Fruit fly (Drosophila melanogaster) whole organism, embryonic: Measurements from ENCODE around the gene Gdi.
A peak's percentile ranks its signal among the peaks of the same experiment; 100 is the strongest.

Experiments used
- ATbp ChIP-seq: fragments of 200-800 bp; sonication (Bioruptor generic); optimal IDR thresholded peaks from 2 replicates; lab custom pipeline; 2017; ENCODE audit warnings: missing biosample characterization, mild to moderate bottlenecking, missing genetic modification characterization, missing genetic modification reagents
- Antp ChIP-seq: fragments of 200-800 bp; sonication (Bioruptor generic); optimal IDR thresholded peaks from 3 replicates; lab custom pipeline; 2016; ENCODE audit warnings: missing biosample characterization, missing genetic modification characterization
- Awh ChIP-seq: fragments of 200-800 bp; sonication (Bioruptor generic); IDR thresholded peaks from 2 replicates; pipeline ENCODE4, ENCODE4 v1.3.6; 2022; ENCODE audit warnings: missing biosample characterization, missing genetic modification characterization
- B-H2 ChIP-seq: fragments of 200-800 bp; sonication (Bioruptor generic); optimal IDR thresholded peaks from 2 replicates; lab custom pipeline; 2018; ENCODE audit warnings: missing biosample characterization, mild to moderate bottlenecking, missing genetic modification characterization
- Bdp1 ChIP-seq: fragments of 200-800 bp; sonication (Bioruptor generic); optimal IDR thresholded peaks from 3 replicates; lab custom pipeline; 2016; ENCODE audit warnings: missing biosample characterization, missing genetic modification characterization
- CG12219 ChIP-seq: fragments of 200-800 bp; sonication (Bioruptor generic); optimal IDR thresholded peaks from 3 replicates; lab custom pipeline; 2018; ENCODE audit warnings: missing biosample characterization, mild to moderate bottlenecking, missing genetic modification characterization
- CG13775 ChIP-seq: fragments of 200-800 bp; sonication (Bioruptor generic); optimal IDR thresholded peaks from 3 replicates; lab custom pipeline; 2017; ENCODE audit warnings: missing biosample characterization, mild to moderate bottlenecking, missing genetic modification characterization
- CG14667 ChIP-seq: fragments of 200-800 bp; sonication (Bioruptor generic); IDR thresholded peaks from 2 replicates; pipeline ENCODE4 v1.3.6; 2022; ENCODE audit warnings: missing biosample characterization, missing genetic modification characterization
- CG15479 ChIP-seq: fragments of 200-800 bp; sonication (Bioruptor generic); optimal IDR thresholded peaks from 3 replicates; lab custom pipeline; 2019; ENCODE audit warnings: missing biosample characterization, mild to moderate bottlenecking, missing genetic modification characterization, moderate library complexity
- CG17361 ChIP-seq: fragments of 200-800 bp; sonication (Bioruptor generic); IDR thresholded peaks from 3 replicates; pipeline ENCODE4 v1.3.6; 2022; ENCODE audit warnings: missing biosample characterization, missing genetic modification characterization
- CG18764 ChIP-seq: fragments of 200-800 bp; sonication (Bioruptor generic); optimal IDR thresholded peaks from 3 replicates; lab custom pipeline; 2016; ENCODE audit warnings: missing biosample characterization, missing genetic modification characterization
- CG2120 ChIP-seq: fragments of 200-800 bp; sonication (Bioruptor generic); optimal IDR thresholded peaks from 3 replicates; lab custom pipeline; 2016; ENCODE audit warnings: missing biosample characterization, missing genetic modification characterization
- CG2129 ChIP-seq: fragments of 200-800 bp; sonication (Bioruptor generic); IDR thresholded peaks from 2 replicates; pipeline ENCODE4 v1.3.6; 2022; ENCODE audit warnings: missing biosample characterization, missing genetic modification characterization; ENCODE audit not compliant: partially characterized antibody
- CG2199 ChIP-seq: fragments of 200-800 bp; sonication (Bioruptor generic); IDR thresholded peaks from 3 replicates; pipeline ENCODE4 v1.3.6; 2022; ENCODE audit warnings: missing biosample characterization, missing genetic modification characterization
- CG3281 ChIP-seq: fragments of 200-800 bp; sonication (Bioruptor generic); optimal IDR thresholded peaks from 3 replicates; lab custom pipeline; 2017; ENCODE audit warnings: missing biosample characterization, mild to moderate bottlenecking, missing genetic modification characterization
- CG42726 ChIP-seq: fragments of 200-800 bp; sonication (Bioruptor generic); IDR thresholded peaks from 2 replicates; pipeline ENCODE4 v1.3.6; 2022; ENCODE audit warnings: missing biosample characterization, missing genetic modification characterization; ENCODE audit not compliant: partially characterized antibody
- CG6175 ChIP-seq: fragments of 200-800 bp; sonication (Bioruptor generic); IDR thresholded peaks from 3 replicates; pipeline ENCODE4 v1.3.6; 2022; ENCODE audit warnings: missing biosample characterization, missing genetic modification characterization
- CG6654 ChIP-seq: fragments of 200-800 bp; sonication (Bioruptor generic); optimal IDR thresholded peaks from 2 replicates; lab custom pipeline; 2017; ENCODE audit warnings: missing biosample characterization, mild to moderate bottlenecking, missing genetic modification characterization
- CG6765 ChIP-seq: fragments of 200-800 bp; sonication (Bioruptor generic); optimal IDR thresholded peaks from 3 replicates; lab custom pipeline; 2017; ENCODE audit warnings: missing biosample characterization, mild to moderate bottlenecking, missing genetic modification characterization
- CG6854 ChIP-seq: fragments of 200-800 bp; sonication (Bioruptor generic); optimal IDR thresholded peaks from 3 replicates; lab custom pipeline; 2017; ENCODE audit warnings: missing biosample characterization, mild to moderate bottlenecking, missing genetic modification characterization
- Camta ChIP-seq: fragments of 200-800 bp; sonication (Bioruptor generic); optimal IDR thresholded peaks from 2 replicates; lab custom pipeline; 2016; ENCODE audit warnings: missing biosample characterization, missing genetic modification characterization
- Chrac-16 ChIP-seq: fragments of 200-800 bp; sonication (Bioruptor generic); optimal IDR thresholded peaks from 3 replicates; lab custom pipeline; 2016; ENCODE audit warnings: missing biosample characterization, missing genetic modification characterization
- Ets65A ChIP-seq: fragments of 200-800 bp; sonication (Bioruptor generic); peaks from one replicate; lab custom pipeline; 2016; ENCODE audit warnings: missing biosample characterization, missing genetic modification characterization
- Hmx ChIP-seq: fragments of 200-800 bp; sonication (Bioruptor generic); optimal IDR thresholded peaks from 2 replicates; lab custom pipeline; 2016; ENCODE audit warnings: missing biosample characterization, missing genetic modification characterization
- Hr39 ChIP-seq: fragments of >200 bp; optimal IDR thresholded peaks from 2 replicates; lab custom pipeline; 2017
- Hr51 ChIP-seq, 2 experiments: fragments of 200-800 bp; sonication (Bioruptor generic); optimal IDR thresholded peaks; 2 replicates in 1 of 2; 3 replicates in 1 of 2; lab custom pipeline; 2016 to 2018; ENCODE audit warnings: missing biosample characterization in 2 of 2, missing genetic modification characterization in 2 of 2, mild to moderate bottlenecking in 1 of 2, moderate library complexity in 1 of 2
- MBD-R2 ChIP-seq: fragments of 200-800 bp; sonication (Bioruptor generic); IDR thresholded peaks from 2 replicates; pipeline ENCODE4 v1.3.6; 2022; ENCODE audit warnings: missing biosample characterization, missing genetic modification characterization
- Med ChIP-seq: fragments of 200-800 bp; sonication (Bioruptor generic); peaks from one replicate; lab custom pipeline; 2016; ENCODE audit warnings: missing biosample characterization, missing genetic modification characterization, mild to moderate bottlenecking, inconsistent platforms, moderate library complexity
- Mrtf ChIP-seq: fragments of 200-800 bp; sonication (Bioruptor generic); IDR thresholded peaks from 3 replicates; pipeline ENCODE4 v1.3.6; 2022; ENCODE audit warnings: missing biosample characterization, missing genetic modification characterization
- NC2β ChIP-seq: fragments of 200-800 bp; sonication (Bioruptor generic); optimal IDR thresholded peaks from 2 replicates; lab custom pipeline; 2016; ENCODE audit warnings: missing biosample characterization, missing genetic modification characterization
- TFAM ChIP-seq: fragments of 200-800 bp; sonication (Bioruptor generic); optimal IDR thresholded peaks from 2 replicates; lab custom pipeline; 2017; ENCODE audit warnings: missing biosample characterization, missing genetic modification characterization, inconsistent platforms
- YL-1 ChIP-seq: fragments of 200-800 bp; sonication (Bioruptor generic); optimal IDR thresholded peaks from 3 replicates; lab custom pipeline; 2017; ENCODE audit warnings: missing biosample characterization, mild to moderate bottlenecking, missing genetic modification characterization
- ab ChIP-seq: fragments of 200-800 bp; sonication (Bioruptor generic); optimal IDR thresholded peaks from 2 replicates; lab custom pipeline; 2016; ENCODE audit warnings: missing biosample characterization, missing genetic modification characterization
- chif ChIP-seq, 2 experiments: fragments of 200-800 bp; sonication (Bioruptor generic); optimal IDR thresholded peaks; 3 replicates each; lab custom pipeline; 2016; ENCODE audit warnings: missing biosample characterization in 2 of 2, missing genetic modification characterization in 2 of 2
- crp ChIP-seq, 2 experiments: fragments of 200-800 bp; sonication (Bioruptor generic); optimal IDR thresholded peaks; 2 replicates in 1 of 2; 3 replicates in 1 of 2; lab custom pipeline; 2017; ENCODE audit warnings: missing biosample characterization in 2 of 2, missing genetic modification characterization in 2 of 2, mild to moderate bottlenecking in 1 of 2, moderate library complexity in 1 of 2
- esg ChIP-seq: fragments of 200-800 bp; sonication (Bioruptor generic); conservative IDR thresholded peaks from 2 replicates; pipeline ENCODE4 v1.3.6; 2022; ENCODE audit warnings: missing biosample characterization, missing genetic modification characterization
- gcm ChIP-seq: fragments of 200-800 bp; sonication (Bioruptor generic); optimal IDR thresholded peaks from 2 replicates; lab custom pipeline; 2019; ENCODE audit warnings: missing biosample characterization, mild to moderate bottlenecking, missing genetic modification characterization, moderate library complexity
- ken ChIP-seq: fragments of 200-800 bp; sonication (Bioruptor generic); IDR thresholded peaks from 3 replicates; pipeline ENCODE4 v1.3.6; 2022; ENCODE audit warnings: missing biosample characterization, missing genetic modification characterization
- odd ChIP-seq: fragments of 200-800 bp; sonication (Bioruptor generic); optimal IDR thresholded peaks from 2 replicates; lab custom pipeline; 2017; ENCODE audit warnings: missing biosample characterization, mild to moderate bottlenecking, missing genetic modification characterization
- slp2 ChIP-seq: fragments of 200-800 bp; sonication (Bioruptor generic); optimal IDR thresholded peaks from 2 replicates; lab custom pipeline; 2016; ENCODE audit warnings: missing biosample characterization, missing genetic modification characterization
- sr ChIP-seq: fragments of 200-800 bp; sonication (Bioruptor generic); IDR thresholded peaks from 3 replicates; pipeline ENCODE4 v1.3.6; 2022; ENCODE audit warnings: missing biosample characterization, missing genetic modification characterization
- tup ChIP-seq: fragments of 200-800 bp; sonication (Bioruptor generic); optimal IDR thresholded peaks from 2 replicates; lab custom pipeline; 2016; ENCODE audit warnings: missing biosample characterization, mild to moderate bottlenecking, missing genetic modification characterization, moderate library complexity
- tx ChIP-seq: fragments of 200-800 bp; sonication (Bioruptor generic); optimal IDR thresholded peaks from 2 replicates; lab custom pipeline; 2016; ENCODE audit warnings: missing biosample characterization, missing genetic modification characterization
- vfl ChIP-seq: fragments of 200-800 bp; sonication (Bioruptor generic); optimal IDR thresholded peaks from 2 replicates; lab custom pipeline; 2016; ENCODE audit warnings: missing biosample characterization, missing genetic modification characterization

The Gdi gene

DNA sequence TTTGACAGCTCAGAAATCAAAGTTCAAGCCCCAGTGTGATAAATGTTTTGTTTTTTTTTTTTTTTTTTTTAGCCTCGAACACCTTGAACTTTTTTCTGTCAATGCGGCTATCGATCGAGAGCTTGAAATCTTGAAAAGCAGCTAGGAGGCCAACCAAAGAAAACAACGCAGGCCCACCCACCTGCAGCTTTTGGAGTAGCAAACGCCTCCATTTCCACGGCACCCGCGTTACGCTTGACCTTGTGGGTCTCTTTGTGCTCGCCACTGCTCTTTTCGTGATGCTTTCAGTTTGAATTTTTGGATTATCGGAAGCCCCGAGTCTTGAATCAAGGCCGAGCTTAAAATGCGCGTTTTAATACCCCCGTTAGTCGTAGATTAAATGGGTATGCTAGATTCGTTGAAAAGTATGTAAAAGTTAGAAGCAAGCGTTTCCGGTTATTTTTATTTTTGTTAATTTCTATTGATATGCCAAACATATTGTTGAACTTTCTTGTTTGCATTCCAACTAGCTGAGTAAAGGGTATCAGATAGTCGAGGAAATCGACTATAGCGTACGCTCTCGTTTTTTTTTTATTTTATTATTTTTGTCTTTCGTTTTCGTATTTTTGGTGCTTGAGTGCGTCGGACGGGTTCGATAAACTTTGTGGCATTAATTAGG, 8.2 kb upstream of the Gdi start (continued):
- TF ChIP-seq vfl (GFP tag; lab: Kevin White, UChicago) (no peak), CG2199 (GFP tag; lab: Robert Waterston, UW) (no peak), ken (GFP tag; lab: Robert Waterston, UW) (peak; percentile 73; the same call in 2 of the 3 replicates), sr (peak; percentile 43; the same call in 2 of the 3 replicates), Camta (peak; percentile 21), Hr51 (GFP tag; optimal IDR thresholded peaks at IDR 0.05; lab: Kevin White, UChicago) (peak; percentile 24 to 84), Ets65A (GFP tag; lab: Kevin White, UChicago) (no peak), tup (peak; percentile 26), gcm (GFP tag; lab: Kevin White, UChicago) (peak; percentile 70), Awh (GFP tag; lab: Robert Waterston, UW) (peak; percentile 78; the same call in 1 of the 2 replicates), B-H2 (GFP tag; lab: Kevin White, UChicago) (no peak), MBD-R2 (peak; percentile 53; the same call in 1 of the 2 replicates), Mrtf (GFP tag; lab: Robert Waterston, UW) (peak; percentile 69), slp2 (no peak), ATbp (GFP tag; lab: Kevin White, UChicago) (peak; percentile 75), Hr39 (lab: Kevin White, UChicago) (no peak), NC2β (GFP tag; lab: Kevin White, UChicago) (no peak), TFAM (GFP tag; lab: Kevin White, UChicago) (no peak), CG2120 (GFP tag; lab: Kevin White, UChicago) (peak; percentile 71), crp (GFP tag; optimal IDR thresholded peaks at IDR 0.05; lab: Kevin White, UChicago) (peak in 1 of 2 experiments; percentile 4), CG6854 (GFP tag; lab: Kevin White, UChicago) (peak; percentile 5), Chrac-16 (peak; percentile 62), CG17361 (peak; percentile 46; the same call in 1 of the 3 replicates), YL-1 (GFP tag; lab: Kevin White, UChicago) (peak; percentile 32), odd (GFP tag; lab: Kevin White, UChicago) (peak; percentile 68)

DNA sequence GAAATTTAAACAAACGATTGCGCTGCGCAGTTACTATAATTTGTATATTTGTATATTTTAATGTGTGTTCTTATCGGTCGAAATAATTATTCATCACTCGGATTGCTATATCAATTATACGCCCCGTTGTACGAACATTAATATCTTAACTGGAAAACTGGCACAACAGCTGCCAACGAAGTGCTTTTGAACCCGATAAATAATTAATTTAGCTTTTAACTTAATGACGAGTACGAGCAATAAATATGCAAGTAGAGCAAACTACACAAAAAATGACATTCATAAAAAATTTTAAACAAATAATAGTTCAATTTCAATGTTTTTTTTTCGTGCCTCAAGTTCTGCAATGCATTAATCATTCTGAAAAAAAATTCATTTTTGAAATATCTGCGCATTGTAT, 5.8 kb upstream of the Gdi start:
- TF ChIP-seq chif (GFP tag; optimal IDR thresholded peaks at IDR 0.05; lab: Kevin White, UChicago) (no peak), CG18764 (no peak), Hr51 (GFP tag; optimal IDR thresholded peaks at IDR 0.05; lab: Kevin White, UChicago) (no peak), ab (GFP tag; lab: Kevin White, UChicago) (no peak), Bdp1 (GFP tag; lab: Kevin White, UChicago) (no peak), tx (GFP tag; lab: Kevin White, UChicago) (no peak), Hmx (GFP tag; lab: Kevin White, UChicago) (no peak), CG2129 (GFP tag; lab: Robert Waterston, UW) (no peak), CG6654 (no peak), CG12219 (GFP tag; lab: Kevin White, UChicago) (no peak), CG14667 (GFP tag; lab: Robert Waterston, UW) (no peak), CG42726 (GFP tag; lab: Robert Waterston, UW) (no peak), CG6765 (GFP tag; lab: Kevin White, UChicago) (no peak), CG15479 (GFP tag; lab: Kevin White, UChicago) (no peak), CG6175 (GFP tag; lab: Robert Waterston, UW) (no peak), esg (GFP tag; lab: Robert Waterston, UW) (no peak), CG13775 (GFP tag; lab: Kevin White, UChicago) (no peak), CG3281 (GFP tag; lab: Kevin White, UChicago) (no peak), Antp (GFP tag; lab: Kevin White, UChicago) (no peak), Med (GFP tag; lab: Kevin White, UChicago) (no peak)
